Worm (Caenorhabditis elegans): Measurements from ENCODE around the gene aptf-1.

aptf-1 gene

DNA sequence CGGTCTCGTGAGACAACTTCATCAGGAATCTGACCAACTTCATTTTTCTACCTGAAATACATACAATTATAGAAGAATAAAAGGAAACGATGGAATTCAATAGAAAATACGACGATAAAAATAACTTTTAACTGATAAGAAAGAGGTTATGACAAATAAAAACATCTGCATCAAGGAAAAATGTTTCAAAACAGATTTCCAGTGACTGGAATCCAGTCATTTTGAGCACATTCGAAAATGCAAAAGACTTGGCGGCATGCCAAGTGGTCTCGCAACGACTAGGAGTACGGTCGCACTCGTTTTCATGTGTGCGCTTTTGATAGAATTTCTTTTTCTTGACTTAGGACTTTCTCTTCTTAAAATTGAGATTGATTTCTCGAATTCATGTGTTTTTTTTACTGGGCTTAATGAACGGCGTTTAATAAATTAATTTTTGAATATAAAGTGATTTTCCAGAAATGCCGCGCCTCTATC is 35.0 kb downstream of the aptf-1 start, which contains the start of the genes snr-3 and rsp-5 (continued):
- TF ChIP-seq set-16 (GFP tag; IDR thresholded peaks at IDR 0.05): no peak
- TF ChIP-seq aly-2 (tag; optimal IDR thresholded peaks at IDR 0.05): no peak
- TF ChIP-seq dmd-8 (GFP tag; IDR thresholded peaks at IDR 0.05): no peak
- TF ChIP-seq unc-130 (GFP tag; optimal IDR thresholded peaks at IDR 0.05): peak; percentile 23
- no peak for TF ChIP-seq egl-43 (GFP tag; IDR thresholded peaks at IDR 0.05)
- TF ChIP-seq lin-13 (GFP tag; optimal IDR thresholded peaks at IDR 0.05): peak; percentile 53
- no peak for TF ChIP-seq unc-39 (tag; optimal IDR thresholded peaks at IDR 0.05)
- TF ChIP-seq Y48G9A.11 (GFP tag; IDR thresholded peaks at IDR 0.05): no peak
- no peak for TF ChIP-seq lin-39 (tag; optimal IDR thresholded peaks at IDR 0.05)

- TF ChIP-seq zip-2 (tag; optimal IDR thresholded peaks at IDR 0.05) (no peak), gei-8 (GFP tag; optimal IDR thresholded peaks at IDR 0.05) (no peak), lin-1 (GFP tag; IDR thresholded peaks at IDR 0.05) (no peak), spr-3 (GFP tag; optimal IDR thresholded peaks at IDR 0.05) (no peak), spr-1 (tag; optimal IDR thresholded peaks at IDR 0.05) (no peak), mdl-1 (tag; optimal IDR thresholded peaks at IDR 0.05) (no peak), Y48G9A.11 (GFP tag; IDR thresholded peaks at IDR 0.05) (peak; percentile 56; the same call in 1 of the 2 replicates), mep-1 (tag; optimal IDR thresholded peaks at IDR 0.05) (no peak), vab-7 (GFP tag; IDR thresholded peaks at IDR 0.05) (no peak), daf-19 (GFP tag; conservative IDR thresholded peaks at IDR 0.05) (no peak), mes-2 (tag; optimal IDR thresholded peaks at IDR 0.05; ENCODE audit: poor library complexity, severe bottlenecking) (no peak), unc-130 (GFP tag; optimal IDR thresholded peaks at IDR 0.05) (peak; percentile 80), ceh-32 (tag; optimal IDR thresholded peaks at IDR 0.05; ENCODE audit: poor library complexity) (no peak), nhr-237 (tag; optimal IDR thresholded peaks at IDR 0.05) (no peak), cey-2 (tag; optimal IDR thresholded peaks at IDR 0.05; ENCODE audit: borderline replicate concordance, insufficient read depth) (no peak), fos-1 (tag; optimal IDR thresholded peaks at IDR 0.05) (no peak), hif-1 (tag; optimal IDR thresholded peaks at IDR 0.05) (no peak), Y5F2A.4 (GFP tag; optimal IDR thresholded peaks at IDR 0.05) (peak; percentile 8), nhr-111 (GFP tag; optimal IDR thresholded peaks at IDR 0.05) (no peak), nhr-48 (tag; optimal IDR thresholded peaks at IDR 0.05) (no peak), lir-3 (tag; optimal IDR thresholded peaks at IDR 0.05) (no peak), nhr-6 (tag; optimal IDR thresholded peaks at IDR 0.05) (no peak), F49E8.2 (tag; optimal IDR thresholded peaks at IDR 0.05; ENCODE audit: borderline replicate concordance) (peak; percentile 81), nhr-77 (tag; optimal IDR thresholded peaks at IDR 0.05) (no peak), fkh-10 (GFP tag; optimal IDR thresholded peaks at IDR 0.05) (no peak), duxl-1 (tag; optimal IDR thresholded peaks at IDR 0.05; ENCODE audit: poor library complexity) (no peak), mxl-2 (GFP tag; conservative IDR thresholded peaks at IDR 0.05) (no peak), mdt-29 (GFP tag; IDR thresholded peaks at IDR 0.05) (no peak), zag-1 (tag; optimal IDR thresholded peaks at IDR 0.05) (no peak), hmg-1.1 (GFP tag; IDR thresholded peaks at IDR 0.05) (no peak), zfp-2 (tag; optimal IDR thresholded peaks at IDR 0.05) (no peak), ces-1 (GFP tag; optimal IDR thresholded peaks at IDR 0.05) (no peak), aha-1 (tag) (no peak), T20F7.1 (GFP tag; optimal IDR thresholded peaks at IDR 0.05) (no peak), lin-39 (tag; optimal IDR thresholded peaks at IDR 0.05) (no peak), hlh-11 (tag; optimal IDR thresholded peaks at IDR 0.05) (no peak), zfp-3 (GFP tag; conservative IDR thresholded peaks at IDR 0.05) (no peak), set-16 (GFP tag; IDR thresholded peaks at IDR 0.05) (no peak), lim-7 (GFP tag; IDR thresholded peaks at IDR 0.05) (peak; percentile 48; the same call in 1 of the 2 replicates), lin-29 (GFP tag; IDR thresholded peaks at IDR 0.05) (no peak), lin-13 (GFP tag; optimal IDR thresholded peaks at IDR 0.05) (no peak), unc-62 (GFP tag; optimal IDR thresholded peaks at IDR 0.05 in 1 of 2) (no peak), unc-62 (tag; optimal IDR thresholded peaks at IDR 0.05) (no peak), ceh-44 (GFP tag; IDR thresholded peaks at IDR 0.05) (no peak), sdz-12 (GFP tag; optimal IDR thresholded peaks at IDR 0.05) (no peak)
These were observed 36.4 kb downstream of the aptf-1 start for ce11 chrII:6491187-6491586.
